Worm (Caenorhabditis elegans): ENCODE data around the gene clc-17.
A peak's percentile ranks its signal among the peaks of the same experiment; 100 is the strongest.

Gene clc-17

ce11 chrX:11088952-11089351, 18.2 kb upstream of the clc-17 start, which contains the start of gene W04G3.11:
Gene W04G3.11, plus strand, starts transcription at chrX:11089195.
- peak; percentile 40 for TF ChIP-seq pqm-1 (tag; optimal IDR thresholded peaks at IDR 0.05)
- peak; percentile 50 for TF ChIP-seq elt-2 (tag; optimal IDR thresholded peaks at IDR 0.05)
- no peak for TF ChIP-seq mml-1 (tag; optimal IDR thresholded peaks at IDR 0.05)

- TF ChIP-seq elt-2 (tag; optimal IDR thresholded peaks at IDR 0.05) (peak; percentile 90), skn-1 (tag; optimal IDR thresholded peaks at IDR 0.05) (peak; percentile 98), nhr-12 (tag; optimal IDR thresholded peaks at IDR 0.05) (peak; percentile 58), fkh-10 (GFP tag; optimal IDR thresholded peaks at IDR 0.05) (peak; percentile 98), nhr-11 (tag; optimal IDR thresholded peaks at IDR 0.05) (peak; percentile 99), fos-1 (tag; optimal IDR thresholded peaks at IDR 0.05) (peak; percentile 98), lsy-12 (tag; optimal IDR thresholded peaks at IDR 0.05) (peak; percentile 99), ceh-82 (tag; optimal IDR thresholded peaks at IDR 0.05) (peak; percentile 100), nhr-67 (tag; optimal IDR thresholded peaks at IDR 0.05) (peak; percentile 77), nhr-25 (tag; optimal IDR thresholded peaks at IDR 0.05) (peak; percentile 99), egl-27 (tag; optimal IDR thresholded peaks at IDR 0.05) (peak; percentile 98), elt-1 (tag; optimal IDR thresholded peaks at IDR 0.05) (peak; percentile 75), nfya-1 (tag; optimal IDR thresholded peaks at IDR 0.05; ENCODE audit: insufficient read depth) (peak; percentile 98), daf-12 (tag; optimal IDR thresholded peaks at IDR 0.05) (peak; percentile 100), ztf-11 (tag; optimal IDR thresholded peaks at IDR 0.05) (peak; percentile 79), snpc-4 (tag; optimal IDR thresholded peaks at IDR 0.05) (peak; percentile 95), lin-39 (tag; optimal IDR thresholded peaks at IDR 0.05) (peak; percentile 99), fkh-2 (tag; optimal IDR thresholded peaks at IDR 0.05) (peak; percentile 99), nhr-77 (tag; optimal IDR thresholded peaks at IDR 0.05) (peak; percentile 100), nhr-43 (tag; optimal IDR thresholded peaks at IDR 0.05; ENCODE audit: poor library complexity, severe bottlenecking) (peak; percentile 99), eor-1 (tag; optimal IDR thresholded peaks at IDR 0.05) (peak in 1 of 2 experiments; percentile 87), ZK546.5 (tag; optimal IDR thresholded peaks at IDR 0.05) (peak; percentile 77), mdl-1 (tag; optimal IDR thresholded peaks at IDR 0.05) (peak; percentile 91), sea-2 (GFP tag; optimal IDR thresholded peaks at IDR 0.05) (peak; percentile 32), unc-62 (GFP tag; optimal IDR thresholded peaks at IDR 0.05) (peak; percentile 99), lin-15B (tag; optimal IDR thresholded peaks at IDR 0.05) (peak; percentile 56), aly-2 (tag; optimal IDR thresholded peaks at IDR 0.05) (peak; percentile 99), nhr-28 (tag; optimal IDR thresholded peaks at IDR 0.05) (peak; percentile 99), nhr-237 (tag; optimal IDR thresholded peaks at IDR 0.05) (peak; percentile 100), ceh-9 (tag; optimal IDR thresholded peaks at IDR 0.05) (peak; percentile 97), mml-1 (tag; optimal IDR thresholded peaks at IDR 0.05) (no peak), egl-5 (tag; optimal IDR thresholded peaks at IDR 0.05) (peak; percentile 100), jun-1 (tag; optimal IDR thresholded peaks at IDR 0.05) (peak; percentile 100), ztf-4 (tag; optimal IDR thresholded peaks at IDR 0.05) (peak; percentile 94), ceh-16 (tag; optimal IDR thresholded peaks at IDR 0.05) (peak; percentile 88), nhr-23 (tag; optimal IDR thresholded peaks at IDR 0.05) (peak; percentile 100), elt-3 (tag; optimal IDR thresholded peaks at IDR 0.05) (peak; percentile 98 to 100 (median 100)), R02D3.7 (tag; optimal IDR thresholded peaks at IDR 0.05) (peak; percentile 97), unc-39 (tag; optimal IDR thresholded peaks at IDR 0.05) (peak; percentile 75), nhr-76 (tag; optimal IDR thresholded peaks at IDR 0.05) (peak; percentile 93), hmg-11 (tag; optimal IDR thresholded peaks at IDR 0.05) (peak; percentile 99), zag-1 (tag; optimal IDR thresholded peaks at IDR 0.05) (peak; percentile 99), ceh-28 (tag; optimal IDR thresholded peaks at IDR 0.05) (peak; percentile 100), tbx-2 (tag; optimal IDR thresholded peaks at IDR 0.05) (peak; percentile 99), pqm-1 (tag; optimal IDR thresholded peaks at IDR 0.05) (peak; percentile 92), pha-4 (tag; optimal IDR thresholded peaks at IDR 0.05) (peak; percentile 99), ama-1 (optimal IDR thresholded peaks at IDR 0.05) (no peak)
These were observed 13.1 kb upstream of the clc-17 start for ce11 chrX:11093985-11094593.

Data from whole organism, L3 larva.